Fruit fly (Drosophila melanogaster) ovary, adult (tissue): ENCODE measurements around the gene Yip1d1.

ENCODE experiments used
- CG17801 ChIP-seq: fragments of 200-800 bp; optimal IDR thresholded peaks from 2 replicates; lab custom pipeline; 2019; ENCODE audit warnings: missing biosample characterization, mild to moderate bottlenecking, missing genetic modification characterization, moderate library complexity; ENCODE audit not compliant: partially characterized antibody

Yip1d1 gene

dm6 chr2L:13000393-13001001 lies at the start of gene Yip1d1:
Gene Yip1d1, minus strand, starts transcription at chr2L:13000635.
- peak; percentile 1 for TF ChIP-seq CG17801 (GFP tag; lab: Kevin White, UChicago)

- TF ChIP-seq CG17801 (GFP tag; lab: Kevin White, UChicago): no peak
Measured at dm6 chr2L:13049136-13049535, 48.7 kb upstream of the Yip1d1 start.

- no peak for TF ChIP-seq CG17801 (GFP tag; lab: Kevin White, UChicago)
Measured at dm6 chr2L:13045924-13046323, 45.5 kb upstream of the Yip1d1 start.

- TF ChIP-seq CG17801 (GFP tag; lab: Kevin White, UChicago): no peak
Measured at dm6 chr2L:13044135-13044534, 43.7 kb upstream of the Yip1d1 start.

- TF ChIP-seq CG17801 (GFP tag; lab: Kevin White, UChicago): no peak
Measured at dm6 chr2L:13042405-13042804, 42.0 kb upstream of the Yip1d1 start.

dm6 chr2L:13035687-13036185 lies 35.3 kb upstream of the Yip1d1 start:
- no peak for TF ChIP-seq CG17801 (GFP tag; lab: Kevin White, UChicago)

dm6 chr2L:13028923-13029322 lies 28.5 kb upstream of the Yip1d1 start:
- no peak for TF ChIP-seq CG17801 (GFP tag; lab: Kevin White, UChicago)

dm6 chr2L:13021020-13021781 lies 20.8 kb upstream of the Yip1d1 start, which contains the start of gene CG9933:
Gene CG9933, minus strand, starts transcription at chr2L:13021312.
- no peak for TF ChIP-seq CG17801 (GFP tag; lab: Kevin White, UChicago)

- peak; percentile 33 for TF ChIP-seq CG17801 (GFP tag; lab: Kevin White, UChicago)
Measured at dm6 chr2L:13018992-13019484, 18.6 kb upstream of the Yip1d1 start, which contains the start of gene Ube4B. Gene Ube4B, minus strand, starts transcription at chr2L:13019434.

- no peak for TF ChIP-seq CG17801 (GFP tag; lab: Kevin White, UChicago)
Measured at dm6 chr2L:13014038-13014790, 13.8 kb upstream of the Yip1d1 start.

- no peak for TF ChIP-seq CG17801 (GFP tag; lab: Kevin White, UChicago)
Measured at dm6 chr2L:13005304-13005703, 4.9 kb upstream of the Yip1d1 start.

dm6 chr2L:13004059-13004870 lies 3.8 kb upstream of the Yip1d1 start, which contains the start of the genes Vha68-1 and mTor:
Gene Vha68-1, minus strand, starts transcription at chr2L:13004107.
Gene mTor, plus strand, starts transcription at chr2L:13004480.
- TF ChIP-seq CG17801 (GFP tag; lab: Kevin White, UChicago): peak; percentile 53

dm6 chr2L:13003659-13004058 lies 3.2 kb upstream of the Yip1d1 start:
- TF ChIP-seq CG17801 (GFP tag; lab: Kevin White, UChicago): no peak

- no peak for TF ChIP-seq CG17801 (GFP tag; lab: Kevin White, UChicago)
Measured at dm6 chr2L:12985043-12985442, 15.4 kb downstream of the Yip1d1 start.
